Fruit fly (Drosophila melanogaster) whole organism, adult: ENCODE measurements around the gene Mst89B.
A peak's percentile ranks its signal among the peaks of the same experiment; 100 is the strongest.

Experiments
- CG11617 ChIP-seq: fragments of 200-800 bp; sonication (Bioruptor generic); optimal IDR thresholded peaks from 2 replicates; lab custom pipeline; 2017; ENCODE audit warnings: mild to moderate bottlenecking, missing biosample characterization, missing genetic modification reagents, missing genetic modification characterization
- CG7045 ChIP-seq: fragments of 200-800 bp; sonication (Bioruptor generic); optimal IDR thresholded peaks from 2 replicates; lab custom pipeline; 2017; ENCODE audit warnings: missing biosample characterization, mild to moderate bottlenecking, missing genetic modification characterization
- CG7101 ChIP-seq: fragments of 200-800 bp; sonication (Bioruptor generic); optimal IDR thresholded peaks from 2 replicates; lab custom pipeline; 2018; ENCODE audit warnings: missing biosample characterization, mild to moderate bottlenecking, missing genetic modification characterization, moderate library complexity
- bab1 ChIP-seq: fragments of 200-800 bp; sonication (Bioruptor generic); optimal IDR thresholded peaks from 3 replicates; lab custom pipeline; 2019; ENCODE audit warnings: missing biosample characterization, mild to moderate bottlenecking, missing genetic modification characterization, moderate library complexity
- cic ChIP-seq: fragments of 200-800 bp; sonication (Bioruptor generic); optimal IDR thresholded peaks from 2 replicates; lab custom pipeline; 2017; ENCODE audit warnings: missing biosample characterization, mild to moderate bottlenecking, missing genetic modification characterization, moderate library complexity
- cnc ChIP-seq, 2 experiments: fragments of >200 bp; optimal IDR thresholded peaks; 2 replicates each; lab custom pipeline; 2017
- kay ChIP-seq: fragments of 200-800 bp; sonication (Bioruptor generic); peaks from one replicate; lab custom pipeline; 2016; ENCODE audit warnings: missing biosample characterization, missing genetic modification characterization, borderline replicate concordance
- ovo ChIP-seq: fragments of 200-800 bp; sonication (Bioruptor generic); optimal IDR thresholded peaks from 2 replicates; lab custom pipeline; 2016; ENCODE audit warnings: missing biosample characterization, missing genetic modification characterization
- pad ChIP-seq: fragments of 200-800 bp; sonication (Bioruptor generic); optimal IDR thresholded peaks from 3 replicates; lab custom pipeline; 2017; ENCODE audit warnings: missing biosample characterization, missing genetic modification characterization, mild to moderate bottlenecking, moderate library complexity, missing genetic modification reagents
- tj ChIP-seq: fragments of 200-800 bp; sonication (Bioruptor generic); optimal IDR thresholded peaks from 3 replicates; lab custom pipeline; 2017; ENCODE audit warnings: missing biosample characterization, mild to moderate bottlenecking, missing genetic modification characterization, moderate library complexity

- TF ChIP-seq CG11617 (GFP tag; lab: Kevin White, UChicago) (peak; percentile 92), pad (GFP tag; lab: Kevin White, UChicago) (peak; percentile 72), cic (GFP tag; lab: Kevin White, UChicago) (peak; percentile 85), kay (GFP tag; lab: Kevin White, UChicago) (peak; percentile 91), CG7045 (GFP tag; lab: Kevin White, UChicago) (peak; percentile 95), ovo (GFP tag; lab: Kevin White, UChicago) (peak; percentile 33), CG7101 (tag; lab: Kevin White, UChicago) (peak; percentile 95), cnc (optimal IDR thresholded peaks at IDR 0.05; lab: Kevin White, UChicago) (no peak), tj (GFP tag; lab: Kevin White, UChicago) (peak; percentile 99), bab1 (GFP tag; lab: Kevin White, UChicago) (peak; percentile 91)
Measured at dm6 chr3R:16224415-16225165, 42.2 kb upstream of the Mst89B start.
